Worm (Caenorhabditis elegans): ENCODE measurements around the gene C18A11.3.

The C18A11.3 gene

DNA sequence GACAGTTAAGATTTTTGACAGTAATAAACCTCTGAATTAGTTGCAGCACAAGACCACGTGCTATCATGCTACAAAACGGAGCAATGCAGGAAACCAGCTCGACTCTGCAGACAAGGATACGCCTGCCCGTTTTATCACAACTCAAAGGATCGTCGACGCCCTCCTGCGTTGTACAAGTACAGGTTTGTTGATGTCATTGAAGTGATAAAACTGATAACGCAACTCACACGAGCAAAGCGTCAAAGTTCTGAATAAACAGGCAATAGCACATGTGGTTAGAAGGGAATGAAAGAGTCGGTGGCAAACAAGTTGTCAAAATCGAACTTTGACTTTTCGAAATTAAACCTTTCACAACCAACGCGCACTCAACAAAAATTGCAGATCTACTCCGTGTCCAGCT lies 38.2 kb upstream of the C18A11.3 start (continued):
- TF ChIP-seq bed-2 (GFP tag; IDR thresholded peaks at IDR 0.05) (no peak), repo-1 (tag; optimal IDR thresholded peaks at IDR 0.05) (peak; percentile 3), nhr-80 (tag; optimal IDR thresholded peaks at IDR 0.05) (peak; percentile 73), unc-130 (GFP tag; optimal IDR thresholded peaks at IDR 0.05) (no peak), egrh-3 (GFP tag; IDR thresholded peaks at IDR 0.05) (no peak), ztf-22 (GFP tag; optimal IDR thresholded peaks at IDR 0.05) (peak; percentile 55)

DNA sequence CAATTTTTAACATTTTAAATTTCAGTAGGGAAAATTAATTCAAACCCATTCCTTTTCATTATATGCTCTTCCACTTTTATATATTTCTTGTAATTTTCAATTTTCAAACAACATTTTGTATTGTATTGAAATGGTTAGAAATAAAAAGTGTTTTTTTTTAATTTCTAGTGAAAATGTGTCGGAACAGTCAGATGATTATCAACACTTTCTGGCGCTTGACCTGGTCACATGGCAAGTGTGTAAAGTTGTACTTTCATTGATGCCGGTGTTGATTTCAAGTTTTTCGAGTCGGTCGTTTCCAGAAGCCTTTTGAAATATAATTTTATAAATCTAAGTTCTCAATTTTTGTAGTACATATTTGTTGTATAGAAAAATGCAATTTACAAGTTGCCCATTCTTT lies 34.2 kb upstream of the C18A11.3 start:
- TF ChIP-seq nfyb-1 (GFP tag; IDR thresholded peaks at IDR 0.05) = peak; percentile 49; the same call in 1 of the 2 replicates
- peak; percentile 19 for TF ChIP-seq somi-1 (GFP tag; optimal IDR thresholded peaks at IDR 0.05)
- TF ChIP-seq gei-17 (GFP tag; optimal IDR thresholded peaks at IDR 0.05) = no peak
- no peak for TF ChIP-seq aptf-3 (GFP tag; IDR thresholded peaks at IDR 0.05)
- no peak for TF ChIP-seq pbrm-1 (GFP tag; IDR thresholded peaks at IDR 0.05)
- TF ChIP-seq B0035.1 (tag; optimal IDR thresholded peaks at IDR 0.05) = no peak
- TF ChIP-seq egl-18 (GFP tag; IDR thresholded peaks at IDR 0.05) = no peak
- TF ChIP-seq lir-1 (GFP tag; conservative IDR thresholded peaks at IDR 0.05) = no peak
- peak; percentile 4 for TF ChIP-seq lin-40 (tag; optimal IDR thresholded peaks at IDR 0.05)
- TF ChIP-seq F57A8.1 (GFP tag; optimal IDR thresholded peaks at IDR 0.05) = no peak
- no peak for TF ChIP-seq egrh-3 (GFP tag; IDR thresholded peaks at IDR 0.05)
- TF ChIP-seq lin-26 (GFP tag; IDR thresholded peaks at IDR 0.05) = no peak
- no peak for TF ChIP-seq madf-3 (GFP tag; IDR thresholded peaks at IDR 0.05)
- TF ChIP-seq ztf-3 (GFP tag; optimal IDR thresholded peaks at IDR 0.05) = no peak
- no peak for TF ChIP-seq zfh-2 (GFP tag; conservative IDR thresholded peaks at IDR 0.05)
- TF ChIP-seq ceh-100 (GFP tag; IDR thresholded peaks at IDR 0.05) = no peak
- TF ChIP-seq lin-35 (GFP tag; optimal IDR thresholded peaks at IDR 0.05) = no peak
- TF ChIP-seq nhr-27 (tag; optimal IDR thresholded peaks at IDR 0.05) = no peak
- no peak for TF ChIP-seq snpc-4 (GFP tag; optimal IDR thresholded peaks at IDR 0.05)
- no peak for TF ChIP-seq snpc-4 (tag; optimal IDR thresholded peaks at IDR 0.05)
- no peak for TF ChIP-seq ceh-58 (GFP tag; IDR thresholded peaks at IDR 0.05)
- no peak for TF ChIP-seq pha-4 (tag; optimal IDR thresholded peaks at IDR 0.05)
- no peak for TF ChIP-seq lsl-1 (GFP tag; optimal IDR thresholded peaks at IDR 0.05)
- no peak for TF ChIP-seq attf-5 (GFP tag; optimal IDR thresholded peaks at IDR 0.05)
- TF ChIP-seq nhr-120 (GFP tag; IDR thresholded peaks at IDR 0.05) = no peak
- TF ChIP-seq efl-1 (GFP tag; optimal IDR thresholded peaks at IDR 0.05) = no peak
- no peak for TF ChIP-seq atf-7 (tag; optimal IDR thresholded peaks at IDR 0.05)
- peak; percentile 18; the same call in 1 of the 2 replicates for TF ChIP-seq ekl-4 (GFP tag; IDR thresholded peaks at IDR 0.05)
- TF ChIP-seq snpc-3.4 (tag; optimal IDR thresholded peaks at IDR 0.05) = no peak
- TF ChIP-seq mel-28 (tag; optimal IDR thresholded peaks at IDR 0.05; ENCODE audit: borderline replicate concordance) = no peak
- no peak for TF ChIP-seq hlh-12 (tag; optimal IDR thresholded peaks at IDR 0.05)
- no peak for TF ChIP-seq attf-3 (GFP tag; conservative IDR thresholded peaks at IDR 0.05)
- TF ChIP-seq snpc-1.1 (tag; optimal IDR thresholded peaks at IDR 0.05; ENCODE audit: insufficient read depth) = no peak
- TF ChIP-seq K12H6.12 (tag; optimal IDR thresholded peaks at IDR 0.05) = no peak
- TF ChIP-seq hlh-26 (GFP tag; conservative IDR thresholded peaks at IDR 0.05) = no peak
- TF ChIP-seq unc-130 (GFP tag; optimal IDR thresholded peaks at IDR 0.05) = no peak
- no peak for TF ChIP-seq athp-1 (tag; optimal IDR thresholded peaks at IDR 0.05)
- peak; percentile 27 for TF ChIP-seq nhr-80 (tag; optimal IDR thresholded peaks at IDR 0.05)
- TF ChIP-seq B0261.1 (tag; optimal IDR thresholded peaks at IDR 0.05) = no peak
- no peak for TF ChIP-seq F33H1.4 (GFP tag; IDR thresholded peaks at IDR 0.05)
- no peak for TF ChIP-seq let-526 (GFP tag; IDR thresholded peaks at IDR 0.05)
- no peak for TF ChIP-seq Y67H2A.10 (GFP tag; conservative IDR thresholded peaks at IDR 0.05)
- no peak for TF ChIP-seq sdz-38 (tag; optimal IDR thresholded peaks at IDR 0.05)
- no peak for TF ChIP-seq sea-2 (GFP tag; IDR thresholded peaks at IDR 0.05)
- no peak for TF ChIP-seq madf-6 (GFP tag; IDR thresholded peaks at IDR 0.05)
